Worm (Caenorhabditis elegans): ENCODE results near the gene panl-2.

The panl-2 gene

DNA sequence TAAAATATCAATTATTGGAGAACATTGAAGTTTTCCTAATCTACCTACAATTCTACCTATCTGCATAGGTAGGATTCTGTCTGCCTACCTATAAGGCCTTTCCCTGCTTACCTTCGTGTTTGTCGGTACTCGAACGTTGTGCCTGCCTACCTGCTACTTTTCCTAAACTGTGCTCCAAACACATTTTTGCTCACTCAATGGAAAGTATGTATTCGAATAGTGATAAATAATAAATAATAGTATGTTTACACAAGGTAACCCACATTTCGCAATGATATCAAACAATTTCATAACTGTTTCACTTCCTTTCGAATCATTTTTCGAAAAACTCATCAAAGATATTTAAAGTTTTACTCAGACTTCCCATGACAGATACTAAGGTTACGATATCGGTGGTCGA, 28.4 kb downstream of the panl-2 start, which contains the start of gene F57B9.3:
Gene F57B9.3 (plus strand): TSS at position 301 of the 400 bp plus-strand sequence.
- no peak for TF ChIP-seq dmd-4 (tag; optimal IDR thresholded peaks at IDR 0.05)
- TF ChIP-seq sem-4 (tag; optimal IDR thresholded peaks at IDR 0.05): no peak
- TF ChIP-seq lin-11 (tag; optimal IDR thresholded peaks at IDR 0.05): no peak
- TF ChIP-seq mbf-1 (tag; optimal IDR thresholded peaks at IDR 0.05): no peak
- TF ChIP-seq mab-5 (tag; optimal IDR thresholded peaks at IDR 0.05): no peak
- no peak for TF ChIP-seq mdl-1 (tag; optimal IDR thresholded peaks at IDR 0.05)
- TF ChIP-seq nhr-129 (tag; optimal IDR thresholded peaks at IDR 0.05): no peak
- no peak for TF ChIP-seq elt-1 (tag; optimal IDR thresholded peaks at IDR 0.05)
- no peak for TF ChIP-seq alr-1 (tag; optimal IDR thresholded peaks at IDR 0.05)

DNA sequence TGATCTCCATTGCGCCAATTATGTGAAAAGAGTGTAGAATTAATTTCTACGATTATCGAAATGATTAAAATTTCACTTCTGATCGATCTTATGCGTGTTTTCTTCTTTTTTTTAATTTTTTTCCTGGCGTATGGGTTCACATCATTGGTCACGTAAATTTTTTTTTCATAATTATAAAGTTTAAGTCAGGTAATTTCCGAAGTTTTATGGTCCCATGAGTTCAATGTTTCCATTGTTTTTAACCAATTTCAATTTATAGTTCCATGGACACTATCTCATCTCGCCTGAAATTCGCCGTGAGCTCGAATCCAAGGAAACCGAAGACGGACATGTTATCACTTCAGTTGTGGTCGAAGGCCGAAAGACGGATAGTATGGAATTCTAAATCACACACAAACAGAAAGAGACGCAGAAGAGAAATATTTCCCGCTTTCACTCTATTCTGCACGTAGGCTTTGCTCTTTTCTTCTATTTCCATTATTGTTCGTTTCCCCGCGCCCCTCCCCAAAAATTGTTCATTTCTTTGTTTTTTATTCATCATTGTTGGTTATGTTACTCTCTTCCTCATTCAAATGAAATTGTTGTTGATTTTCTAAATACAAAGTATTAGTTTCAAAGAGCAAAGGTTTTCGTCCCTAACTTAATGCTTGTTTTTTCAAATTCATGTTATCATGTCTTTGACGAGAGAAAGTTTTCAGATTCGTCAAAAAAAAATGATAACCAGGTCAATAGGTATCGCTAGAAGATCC, 32.5 kb downstream of the panl-2 start, which contains the start of the genes F57B9.8 and coq-2:
Gene F57B9.8 (minus strand): TSS at position 51 of the 749 bp plus-strand sequence.
Gene coq-2 (plus strand): TSS at position 699 of the 749 bp plus-strand sequence.
- TF ChIP-seq C34F6.9 (tag; optimal IDR thresholded peaks at IDR 0.05) (peak; percentile 2), zag-1 (tag; optimal IDR thresholded peaks at IDR 0.05) (no peak)

DNA sequence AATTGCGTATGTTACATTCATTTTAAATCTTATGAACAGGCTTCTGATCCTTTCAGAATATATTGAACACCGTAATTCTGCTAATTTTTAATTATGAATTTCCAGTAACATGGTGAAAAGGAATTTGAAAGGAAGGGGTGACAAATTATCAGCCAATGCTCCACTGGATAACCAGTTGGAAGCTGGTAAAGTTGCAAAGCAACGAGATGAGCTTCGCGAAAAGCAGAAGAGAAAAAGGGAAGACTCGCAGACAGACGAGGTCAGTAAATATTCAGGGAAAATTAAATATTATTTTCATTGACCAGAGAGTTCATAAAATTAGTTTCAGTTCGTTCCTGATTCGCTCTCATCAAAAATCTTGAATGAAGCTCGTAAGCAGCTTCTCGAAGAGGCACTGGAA, 36.0 kb downstream of the panl-2 start, which contains the start of gene byn-1:
Gene byn-1 (plus strand): TSS at position 106 of the 400 bp plus-strand sequence.
- TF ChIP-seq ama-1 (optimal IDR thresholded peaks at IDR 0.05): no peak
- TF ChIP-seq nhr-11 (tag; optimal IDR thresholded peaks at IDR 0.05): no peak
- TF ChIP-seq ztf-1 (GFP tag; conservative IDR thresholded peaks at IDR 0.05): no peak
- no peak for TF ChIP-seq sma-3 (GFP tag; optimal IDR thresholded peaks at IDR 0.05)
- no peak for TF ChIP-seq Y55F3AM.14 (GFP tag; optimal IDR thresholded peaks at IDR 0.05)
- no peak for TF ChIP-seq lin-39 (tag; optimal IDR thresholded peaks at IDR 0.05)
- no peak for TF ChIP-seq sma-9 (GFP tag; optimal IDR thresholded peaks at IDR 0.05)
- TF ChIP-seq sma-9 (tag; optimal IDR thresholded peaks at IDR 0.05): no peak
- no peak for TF ChIP-seq nhr-23 (tag; optimal IDR thresholded peaks at IDR 0.05)
- TF ChIP-seq dmd-4 (tag; optimal IDR thresholded peaks at IDR 0.05): no peak
- no peak for TF ChIP-seq crh-2 (tag; optimal IDR thresholded peaks at IDR 0.05)
- TF ChIP-seq egl-27 (tag; optimal IDR thresholded peaks at IDR 0.05): no peak
- no peak for TF ChIP-seq ztf-11 (tag; optimal IDR thresholded peaks at IDR 0.05)
- TF ChIP-seq elt-1 (tag; optimal IDR thresholded peaks at IDR 0.05): no peak

DNA sequence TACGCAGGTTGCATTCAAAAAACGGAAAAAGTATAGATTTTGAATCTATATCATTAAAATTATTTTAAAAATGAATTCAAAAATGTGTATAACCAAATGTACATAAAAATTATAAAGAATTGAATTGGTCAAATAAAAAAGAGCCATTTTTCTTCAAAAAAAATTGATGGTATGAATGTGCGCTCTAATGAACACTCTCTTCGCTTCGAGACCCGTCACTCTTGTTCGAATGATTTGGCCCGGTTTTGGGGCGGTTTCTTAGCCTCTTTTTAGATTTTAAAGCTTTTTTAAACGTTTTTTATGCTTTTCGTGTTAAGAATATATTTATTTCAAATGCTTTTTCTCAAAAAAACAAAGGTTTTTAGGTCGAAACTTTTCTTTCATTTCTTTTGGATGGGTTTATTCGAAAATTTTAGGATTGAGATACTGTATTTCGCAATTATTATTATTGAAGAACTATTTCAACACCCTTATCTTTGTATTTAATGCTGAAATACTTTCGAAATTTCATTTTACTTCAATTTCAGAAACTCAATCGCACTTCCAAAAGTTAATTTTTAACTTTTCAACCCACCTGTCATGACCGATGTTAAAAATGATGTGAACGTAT, 38.3 kb downstream of the panl-2 start, which contains the start of gene inf-1:
Gene inf-1 (plus strand): TSS at position 577 of the 610 bp plus-strand sequence.
- TF ChIP-seq nhr-21 (tag; optimal IDR thresholded peaks at IDR 0.05) (peak; percentile 0), nhr-25 (tag; optimal IDR thresholded peaks at IDR 0.05) (no peak), snpc-4 (tag; optimal IDR thresholded peaks at IDR 0.05) (no peak), sem-4 (tag; optimal IDR thresholded peaks at IDR 0.05) (peak; percentile 0), nhr-6 (tag; optimal IDR thresholded peaks at IDR 0.05) (no peak), aly-2 (tag; optimal IDR thresholded peaks at IDR 0.05) (no peak), egl-27 (tag; optimal IDR thresholded peaks at IDR 0.05) (no peak), elt-3 (tag; optimal IDR thresholded peaks at IDR 0.05) (no peak), lin-13 (GFP tag; optimal IDR thresholded peaks at IDR 0.05) (peak; percentile 29), ama-1 (optimal IDR thresholded peaks at IDR 0.05) (no peak), crh-2 (tag; optimal IDR thresholded peaks at IDR 0.05) (peak; percentile 13), blmp-1 (tag; optimal IDR thresholded peaks at IDR 0.05; ENCODE audit: insufficient read depth) (no peak), ceh-16 (tag; optimal IDR thresholded peaks at IDR 0.05) (no peak), nhr-12 (tag; optimal IDR thresholded peaks at IDR 0.05) (no peak), sma-9 (GFP tag; optimal IDR thresholded peaks at IDR 0.05) (no peak), sma-9 (tag; optimal IDR thresholded peaks at IDR 0.05) (no peak), lin-39 (tag; optimal IDR thresholded peaks at IDR 0.05) (no peak), unc-55 (GFP tag; optimal IDR thresholded peaks at IDR 0.05) (peak; percentile 70), alr-1 (tag; optimal IDR thresholded peaks at IDR 0.05) (no peak), mab-5 (tag; optimal IDR thresholded peaks at IDR 0.05) (no peak), nhr-129 (tag; optimal IDR thresholded peaks at IDR 0.05) (peak; percentile 52), lsy-2 (tag; optimal IDR thresholded peaks at IDR 0.05) (peak; percentile 18 to 84), fos-1 (tag; optimal IDR thresholded peaks at IDR 0.05) (peak; percentile 24), Y55F3AM.14 (GFP tag; optimal IDR thresholded peaks at IDR 0.05) (no peak), nhr-11 (tag; optimal IDR thresholded peaks at IDR 0.05) (no peak), mbf-1 (tag; optimal IDR thresholded peaks at IDR 0.05) (no peak), C34F6.9 (tag; optimal IDR thresholded peaks at IDR 0.05) (peak; percentile 72), ZK546.5 (tag; optimal IDR thresholded peaks at IDR 0.05) (no peak)

All from whole organism, L2 larva.